Worm (Caenorhabditis elegans) whole organism, midembryonic: Measurements from ENCODE around the gene F41C3.11.

ENCODE experiments used
- T22C8.4 ChIP-seq: fragments of 200-800 bp; sonication (Bioruptor generic); IDR thresholded peaks from 2 replicates; pipeline ENCODE4 v1.3.6; 2022; ENCODE audit warnings: missing genetic modification characterization, missing compliant biosample characterization
- cog-1 ChIP-seq: sonication (generic microtip); optimal IDR thresholded peaks from 2 replicates; lab custom pipeline; 2016; ENCODE audit warnings: missing genetic modification characterization, missing compliant biosample characterization
- flt-1 ChIP-seq: fragments of 200-800 bp; sonication (Bioruptor generic); IDR thresholded peaks from 2 replicates; pipeline ENCODE4 v1.3.6; 2022; ENCODE audit warnings: missing genetic modification characterization, missing compliant biosample characterization
- klf-2 ChIP-seq: fragments of 200-800 bp; sonication (Bioruptor generic); conservative IDR thresholded peaks from 2 replicates; pipeline ENCODE4 v1.3.6; 2022; ENCODE audit warnings: missing genetic modification reagents, missing genetic modification characterization, missing compliant biosample characterization
- med-1 ChIP-seq: sonication (generic microtip); optimal IDR thresholded peaks from 2 replicates; lab custom pipeline; 2017; ENCODE audit warnings: missing genetic modification characterization, mild to moderate bottlenecking, missing compliant biosample characterization, antibody characterized with exemption, missing genetic modification reagents; ENCODE audit not compliant: insufficient read depth
- ref-1 ChIP-seq: fragments of 200-800 bp; sonication (Bioruptor generic); conservative IDR thresholded peaks from 2 replicates; pipeline ENCODE4 v1.3.6; 2022; ENCODE audit warnings: missing genetic modification reagents, missing genetic modification characterization, missing compliant biosample characterization
- tab-1 ChIP-seq: fragments of 200-800 bp; sonication (Bioruptor generic); IDR thresholded peaks from 2 replicates; pipeline ENCODE4 v1.3.6; 2022; ENCODE audit warnings: missing genetic modification characterization, missing compliant biosample characterization
- ztf-23 ChIP-seq: fragments of 200-800 bp; sonication (Bioruptor generic); IDR thresholded peaks from 2 replicates; pipeline ENCODE4 v1.3.6; 2022; ENCODE audit warnings: missing genetic modification reagents, missing genetic modification characterization, missing compliant biosample characterization
- ztf-29 ChIP-seq: fragments of 200-800 bp; sonication (Bioruptor generic); IDR thresholded peaks from 2 replicates; pipeline ENCODE4 v1.3.6; 2022; ENCODE audit warnings: missing genetic modification reagents, missing genetic modification characterization, missing compliant biosample characterization

Gene F41C3.11

DNA sequence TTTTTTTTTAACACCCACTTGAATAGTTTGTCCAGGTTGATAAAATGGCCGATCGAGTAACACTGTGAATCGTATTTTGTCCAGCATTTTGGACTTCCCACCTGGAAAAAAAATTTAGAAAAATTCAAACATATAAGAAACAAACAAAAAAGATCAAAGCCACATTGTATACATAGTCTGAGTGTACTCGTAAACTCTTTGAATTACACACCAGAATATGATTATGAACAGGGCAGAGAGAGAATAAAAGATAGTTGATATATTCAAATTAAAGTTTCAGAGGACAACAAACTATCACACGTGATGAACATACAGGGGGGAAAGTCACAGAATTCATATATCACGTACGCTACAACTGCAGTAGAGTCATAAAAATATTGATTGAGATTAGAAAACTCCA lies 32.5 kb upstream of the F41C3.11 start, which contains the start of gene ttm-2:
Gene ttm-2 (minus strand): TSS at position 101 of the 400 bp plus-strand sequence.
- TF ChIP-seq ztf-29 (GFP tag; lab: Robert Waterston, UW) (no peak), klf-2 (GFP tag; lab: Robert Waterston, UW) (no peak), tab-1 (no peak), T22C8.4 (GFP tag; lab: Robert Waterston, UW) (no peak), flt-1 (GFP tag; lab: Robert Waterston, UW) (no peak), ref-1 (GFP tag; lab: Robert Waterston, UW) (no peak), cog-1 (no peak), ztf-23 (no peak), med-1 (GFP tag; lab: Kevin White, UChicago) (no peak)

- TF ChIP-seq tab-1 (no peak), ztf-23 (no peak), ztf-29 (GFP tag; lab: Robert Waterston, UW) (no peak), med-1 (GFP tag; lab: Kevin White, UChicago) (no peak), ref-1 (GFP tag; lab: Robert Waterston, UW) (no peak), klf-2 (GFP tag; lab: Robert Waterston, UW) (no peak), cog-1 (no peak), flt-1 (GFP tag; lab: Robert Waterston, UW) (no peak), T22C8.4 (GFP tag; lab: Robert Waterston, UW) (no peak)
These were observed 29.0 kb upstream of the F41C3.11 start, which contains the start of gene F26G1.2 for ce11 chrII:4762574-4763285. Gene F26G1.2 (plus strand): TSS chrII:4763081.

- TF ChIP-seq klf-2 (GFP tag; lab: Robert Waterston, UW), result no peak
- TF ChIP-seq med-1 (GFP tag; lab: Kevin White, UChicago), result no peak
- no peak for TF ChIP-seq T22C8.4 (GFP tag; lab: Robert Waterston, UW)
- no peak for TF ChIP-seq ref-1 (GFP tag; lab: Robert Waterston, UW)
- TF ChIP-seq cog-1, result no peak
- no peak for TF ChIP-seq flt-1 (GFP tag; lab: Robert Waterston, UW)
These were observed 27.3 kb upstream of the F41C3.11 start for ce11 chrII:4761020-4761419.

DNA sequence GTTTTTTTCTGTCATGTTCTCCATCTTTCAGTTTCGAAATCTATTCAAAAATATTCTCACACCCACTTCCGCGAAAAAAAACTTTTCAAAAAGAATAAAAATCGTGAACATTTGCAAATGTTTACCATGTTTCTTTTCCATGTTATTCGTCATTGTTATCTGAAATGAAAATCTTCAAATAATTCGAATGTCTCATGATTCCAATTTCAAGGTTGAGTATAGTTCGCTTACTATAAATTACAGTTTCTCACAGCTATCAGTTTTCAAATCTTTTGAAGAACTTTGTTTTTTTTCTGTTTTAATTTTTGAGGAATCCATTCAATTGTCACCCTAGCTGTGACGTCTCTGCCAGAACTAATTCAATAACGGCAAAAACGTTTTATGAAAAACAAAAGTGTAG lies 26.1 kb upstream of the F41C3.11 start:
- TF ChIP-seq T22C8.4 (GFP tag; lab: Robert Waterston, UW), result no peak
- no peak for TF ChIP-seq tab-1
- no peak for TF ChIP-seq cog-1
- no peak for TF ChIP-seq ref-1 (GFP tag; lab: Robert Waterston, UW)
- no peak for TF ChIP-seq flt-1 (GFP tag; lab: Robert Waterston, UW)
- no peak for TF ChIP-seq ztf-23
- TF ChIP-seq ztf-29 (GFP tag; lab: Robert Waterston, UW), result no peak
- no peak for TF ChIP-seq klf-2 (GFP tag; lab: Robert Waterston, UW)
- TF ChIP-seq med-1 (GFP tag; lab: Kevin White, UChicago), result no peak

DNA sequence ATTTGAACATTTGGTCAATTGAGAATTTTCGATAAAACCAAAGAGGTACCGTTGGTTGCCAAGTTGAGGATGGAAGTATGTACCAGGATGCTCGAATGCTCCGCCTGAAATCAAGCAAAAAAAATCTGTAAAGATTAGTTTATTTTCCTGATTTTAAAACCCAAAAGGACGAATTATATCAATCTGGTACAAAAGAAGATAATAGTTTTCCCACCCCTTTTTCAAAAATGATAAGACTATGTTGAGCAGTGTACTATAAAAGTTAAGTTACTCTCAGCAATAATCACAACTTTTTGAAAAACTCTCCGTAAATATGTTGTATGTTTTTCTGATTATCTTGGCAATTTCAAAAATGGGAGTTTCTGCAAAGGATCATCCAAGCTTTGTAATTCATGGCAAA lies 24.7 kb upstream of the F41C3.11 start, which contains the start of gene F26G1.3:
Gene F26G1.3 (plus strand): TSS at position 301 of the 400 bp plus-strand sequence.
- TF ChIP-seq ztf-29 (GFP tag; lab: Robert Waterston, UW) (no peak), ref-1 (GFP tag; lab: Robert Waterston, UW) (no peak), T22C8.4 (GFP tag; lab: Robert Waterston, UW) (no peak), med-1 (GFP tag; lab: Kevin White, UChicago) (no peak), flt-1 (GFP tag; lab: Robert Waterston, UW) (no peak), ztf-23 (no peak)

- TF ChIP-seq T22C8.4 (GFP tag; lab: Robert Waterston, UW), result no peak
- no peak for TF ChIP-seq flt-1 (GFP tag; lab: Robert Waterston, UW)
- no peak for TF ChIP-seq ztf-23
- no peak for TF ChIP-seq ref-1 (GFP tag; lab: Robert Waterston, UW)
- no peak for TF ChIP-seq klf-2 (GFP tag; lab: Robert Waterston, UW)
- no peak for TF ChIP-seq ztf-29 (GFP tag; lab: Robert Waterston, UW)
- TF ChIP-seq med-1 (GFP tag; lab: Kevin White, UChicago), result no peak
- no peak for TF ChIP-seq cog-1
- TF ChIP-seq tab-1, result no peak
These were observed 23.0 kb upstream of the F41C3.11 start, which contains the start of gene C27D9.2 for ce11 chrII:4756751-4757150. Gene C27D9.2 (minus strand): TSS chrII:4756851.

- TF ChIP-seq tab-1, result no peak
- no peak for TF ChIP-seq T22C8.4 (GFP tag; lab: Robert Waterston, UW)
- TF ChIP-seq med-1 (GFP tag; lab: Kevin White, UChicago), result no peak
- TF ChIP-seq flt-1 (GFP tag; lab: Robert Waterston, UW), result no peak
- TF ChIP-seq ref-1 (GFP tag; lab: Robert Waterston, UW), result no peak
- no peak for TF ChIP-seq klf-2 (GFP tag; lab: Robert Waterston, UW)
- TF ChIP-seq ztf-23, result no peak
- TF ChIP-seq cog-1, result no peak
- no peak for TF ChIP-seq ztf-29 (GFP tag; lab: Robert Waterston, UW)
These were observed 21.9 kb upstream of the F41C3.11 start for ce11 chrII:4755654-4756053.

ce11 chrII:4753133-4753532 lies 19.4 kb upstream of the F41C3.11 start, which contains the start of gene C27D9.1:
Gene C27D9.1 (plus strand): TSS chrII:4753413.
- TF ChIP-seq tab-1 (no peak), cog-1 (no peak), klf-2 (GFP tag; lab: Robert Waterston, UW) (no peak), med-1 (GFP tag; lab: Kevin White, UChicago) (no peak), ztf-23 (no peak), flt-1 (GFP tag; lab: Robert Waterston, UW) (no peak), ref-1 (GFP tag; lab: Robert Waterston, UW) (no peak), T22C8.4 (GFP tag; lab: Robert Waterston, UW) (no peak), ztf-29 (GFP tag; lab: Robert Waterston, UW) (no peak)

DNA sequence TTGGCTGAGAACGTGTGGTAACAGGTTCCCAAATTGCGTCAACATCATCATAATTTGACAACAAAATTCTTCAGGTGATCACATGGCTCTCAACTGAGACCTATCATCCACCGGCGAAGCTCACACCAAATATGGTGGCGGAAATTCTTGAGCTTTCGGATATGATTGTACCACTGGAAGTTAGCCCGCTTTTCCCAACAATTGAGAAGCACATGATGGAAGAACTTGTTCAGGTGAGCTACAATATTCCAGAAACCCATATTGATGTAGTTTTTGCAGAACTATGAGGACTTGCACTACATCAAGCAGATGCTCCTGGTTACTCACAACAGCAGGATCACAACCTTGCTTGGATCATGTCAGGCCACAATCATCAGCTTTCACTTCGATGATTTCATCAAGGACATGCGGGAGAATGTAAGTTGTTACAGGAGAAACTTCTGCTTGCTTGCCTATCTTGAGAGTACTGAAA lies 18.5 kb upstream of the F41C3.11 start, which contains the start of gene F41C3.1:
Gene F41C3.1 (plus strand): TSS at position 51 of the 472 bp plus-strand sequence.
- TF ChIP-seq cog-1, result no peak
- TF ChIP-seq med-1 (GFP tag; lab: Kevin White, UChicago), result no peak
